Worm (Caenorhabditis elegans): Measurements from ENCODE around the gene lido-12.

Gene lido-12

DNA sequence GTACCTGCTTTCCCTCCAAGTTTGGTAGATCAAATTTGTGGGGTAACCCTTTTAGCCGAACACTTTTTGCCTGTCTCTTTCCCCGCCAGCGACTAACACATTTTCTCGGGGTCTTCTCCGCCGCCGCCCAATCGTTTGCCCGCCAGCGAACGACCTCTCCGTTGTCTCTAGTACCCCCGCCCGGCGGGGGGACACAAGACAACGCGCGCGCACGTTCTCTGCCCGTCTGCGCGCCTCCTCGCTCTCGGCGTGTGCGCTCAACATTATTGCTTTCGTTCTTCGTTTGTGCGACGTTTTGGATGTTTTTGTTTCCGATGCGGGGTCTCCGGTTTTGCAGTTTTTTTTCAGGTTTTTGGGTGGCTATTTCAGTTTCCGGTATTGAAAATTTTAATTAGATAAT is 49.9 kb downstream of the lido-12 start (continued):
- TF ChIP-seq sem-4 (tag; optimal IDR thresholded peaks at IDR 0.05) (no peak), mab-5 (tag; optimal IDR thresholded peaks at IDR 0.05) (no peak), nhr-77 (tag; optimal IDR thresholded peaks at IDR 0.05) (no peak), R02D3.7 (tag; optimal IDR thresholded peaks at IDR 0.05) (no peak), nhr-12 (tag; optimal IDR thresholded peaks at IDR 0.05) (no peak), ztf-4 (tag; optimal IDR thresholded peaks at IDR 0.05) (no peak)

DNA sequence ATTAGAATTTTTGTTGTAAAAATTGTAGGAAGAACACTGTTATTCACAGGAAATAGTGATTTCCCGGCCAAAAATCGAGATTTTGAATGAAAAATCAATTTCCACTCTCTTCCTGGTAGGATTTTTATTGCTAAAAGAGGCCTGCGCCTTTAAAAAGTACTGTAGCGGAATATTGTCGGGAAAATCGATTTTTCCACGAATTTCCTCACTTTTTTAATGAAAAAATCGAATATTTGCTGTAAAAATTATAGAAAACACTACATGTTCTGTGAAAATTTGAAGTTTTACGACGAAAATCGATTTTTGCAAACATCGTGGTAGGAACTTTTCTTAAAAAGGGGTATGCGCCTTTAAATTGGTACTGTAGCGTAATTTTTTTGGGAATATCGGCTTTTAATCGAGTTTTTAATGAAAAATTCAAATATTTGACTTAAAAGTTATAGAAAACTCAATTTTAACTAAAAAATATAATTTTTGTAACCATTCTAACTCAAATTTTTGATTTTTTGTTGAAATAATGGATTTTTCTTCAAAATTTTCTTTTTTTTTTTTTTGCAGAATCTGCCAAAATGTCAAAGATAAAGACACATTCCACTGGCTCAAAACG is 50.8 kb downstream of the lido-12 start, which contains the start of gene lin-8:
Gene lin-8, plus strand, starts transcription at position 557 of the 607 bp plus-strand sequence.
- no peak for TF ChIP-seq elt-3 (tag; optimal IDR thresholded peaks at IDR 0.05)

Measured in whole organism, L2 larva.